Worm (Caenorhabditis elegans) whole organism, late embryonic: Measurements from ENCODE around the gene M05D6.9.

ENCODE experiments used
- F13H6.1 ChIP-seq: sonication (generic microtip); optimal IDR thresholded peaks from 2 replicates; lab custom pipeline; 2016; ENCODE audit warnings: missing genetic modification characterization, missing compliant biosample characterization
- ceh-18 ChIP-seq: sonication (generic microtip); optimal IDR thresholded peaks from 2 replicates; lab custom pipeline; 2016; ENCODE audit warnings: missing genetic modification characterization, missing compliant biosample characterization
- ceh-6 ChIP-seq: fragments of 200-800 bp; sonication (Bioruptor generic); optimal IDR thresholded peaks from 2 replicates; lab custom pipeline; 2018; ENCODE audit warnings: mild to moderate bottlenecking, missing genetic modification characterization, missing compliant biosample characterization
- fkh-10 ChIP-seq: fragments of 150-350 bp; optimal IDR thresholded peaks from 2 replicates; lab custom pipeline; 2014; ENCODE audit warnings: missing biosample characterization, missing genetic modification reagents, missing genetic modification characterization
- nhr-11 ChIP-seq: fragments of 150-350 bp; optimal IDR thresholded peaks from 2 replicates; lab custom pipeline; 2014; ENCODE audit warnings: missing biosample characterization, missing genetic modification characterization
- pqm-1 ChIP-seq: sonication (generic microtip); optimal IDR thresholded peaks from 2 replicates; lab custom pipeline; 2016; ENCODE audit warnings: missing genetic modification characterization, missing compliant biosample characterization
- unc-42 ChIP-seq: sonication (generic microtip); optimal IDR thresholded peaks from 2 replicates; lab custom pipeline; 2016; ENCODE audit warnings: missing genotype, missing genetic modification characterization, missing compliant biosample characterization

- no peak for TF ChIP-seq F13H6.1 (tag; lab: Kevin White, UChicago)
- TF ChIP-seq unc-42 (tag; lab: Kevin White, UChicago) = no peak
- TF ChIP-seq pqm-1 (tag; lab: Kevin White, UChicago) = no peak
- TF ChIP-seq ceh-6 = no peak
- TF ChIP-seq nhr-11 = no peak
- TF ChIP-seq ceh-18 (tag; lab: Kevin White, UChicago) = no peak
- no peak for TF ChIP-seq fkh-10 (GFP tag; lab: Kevin White, UChicago)
Measured at ce11 chrII:8496184-8496583, 2.1 kb downstream of the M05D6.9 start.
